Fruit fly (Drosophila melanogaster) whole organism, pupa: ENCODE measurements around the gene mRpL14.

Source experiments
- CG13204 ChIP-seq: fragments of 200-800 bp; sonication (Bioruptor generic); optimal IDR thresholded peaks from 2 replicates; lab custom pipeline; 2018; ENCODE audit warnings: missing biosample characterization, mild to moderate bottlenecking, missing genetic modification characterization, moderate library complexity
- CG14655 ChIP-seq: fragments of 200-800 bp; sonication (Bioruptor generic); optimal IDR thresholded peaks from 3 replicates; lab custom pipeline; 2017; ENCODE audit warnings: mild to moderate bottlenecking, missing biosample characterization, missing genetic modification reagents, missing genetic modification characterization
- CG15710 ChIP-seq: fragments of 200-800 bp; sonication (Bioruptor generic); optimal IDR thresholded peaks from 2 replicates; lab custom pipeline; 2018; ENCODE audit warnings: missing biosample characterization, mild to moderate bottlenecking, missing genetic modification characterization, moderate library complexity
- CG17806 ChIP-seq: fragments of 200-800 bp; sonication (Bioruptor generic); optimal IDR thresholded peaks from 2 replicates; lab custom pipeline; 2018; ENCODE audit warnings: missing biosample characterization, mild to moderate bottlenecking, missing genetic modification characterization, moderate library complexity
- CG8301 ChIP-seq: fragments of 200-800 bp; sonication (Bioruptor generic); optimal IDR thresholded peaks from 2 replicates; lab custom pipeline; 2018; ENCODE audit warnings: missing biosample characterization, mild to moderate bottlenecking, missing genetic modification characterization
- CG9948 ChIP-seq: fragments of 200-800 bp; sonication (Bioruptor generic); optimal IDR thresholded peaks from 2 replicates; lab custom pipeline; 2018; ENCODE audit warnings: missing biosample characterization, mild to moderate bottlenecking, missing genetic modification characterization, moderate library complexity
- gl ChIP-seq: fragments of 200-800 bp; sonication (Bioruptor generic); optimal IDR thresholded peaks from 2 replicates; lab custom pipeline; 2018; ENCODE audit warnings: missing biosample characterization, mild to moderate bottlenecking, missing genetic modification characterization

dm6 chrX:2303771-2304513 is 40.5 kb downstream of the mRpL14 start:
- TF ChIP-seq CG17806 = peak; percentile 76
- TF ChIP-seq gl (tag; lab: Kevin White, UChicago) = peak; percentile 68
- TF ChIP-seq CG8301 (tag; lab: Kevin White, UChicago) = peak; percentile 82
- peak; percentile 53 for TF ChIP-seq CG13204 (GFP tag; lab: Kevin White, UChicago)
- TF ChIP-seq CG14655 = peak; percentile 80
- peak; percentile 76 for TF ChIP-seq CG15710 (tag; lab: Kevin White, UChicago)
- TF ChIP-seq CG9948 (tag; lab: Kevin White, UChicago) = peak; percentile 63
